Worm (Caenorhabditis elegans): ENCODE measurements around the gene T05A1.5.
A peak's percentile ranks its signal among the peaks of the same experiment; 100 is the strongest.

T05A1.5 gene

DNA sequence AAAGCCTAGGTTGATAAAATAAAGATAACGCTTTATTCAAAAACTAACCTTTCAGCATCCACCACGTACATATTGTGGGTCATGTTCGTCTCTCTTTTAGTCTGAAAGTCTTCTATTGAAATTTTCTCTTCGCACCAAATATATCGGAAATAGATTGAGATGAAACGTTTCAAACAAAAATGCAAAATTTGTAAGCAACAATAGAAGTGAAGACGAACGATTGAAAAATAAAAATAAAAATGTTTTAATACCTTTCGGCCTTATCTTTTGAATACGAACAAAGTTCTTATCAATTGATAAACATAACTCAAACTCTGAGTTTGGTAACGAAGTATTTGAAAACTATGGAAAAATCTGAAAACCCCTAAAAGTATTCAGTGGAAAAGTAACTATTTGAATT lies 13.0 kb upstream of the T05A1.5 start, which contains the start of gene F56H11.2:
Gene F56H11.2 (minus strand): TSS at position 101 of the 400 bp plus-strand sequence.
- TF ChIP-seq hlh-8 (tag; optimal IDR thresholded peaks at IDR 0.05) = no peak
- no peak for TF ChIP-seq ceh-22 (tag; optimal IDR thresholded peaks at IDR 0.05)
- no peak for TF ChIP-seq C38D4.7 (GFP tag; optimal IDR thresholded peaks at IDR 0.05)
- no peak for TF ChIP-seq unc-42 (tag; optimal IDR thresholded peaks at IDR 0.05)
- no peak for TF ChIP-seq nhr-232 (tag; optimal IDR thresholded peaks at IDR 0.05)
- TF ChIP-seq ceh-48 (tag; optimal IDR thresholded peaks at IDR 0.05) = no peak
- no peak for TF ChIP-seq nfya-1 (tag; optimal IDR thresholded peaks at IDR 0.05)
- TF ChIP-seq ceh-9 (tag; optimal IDR thresholded peaks at IDR 0.05) = no peak
- no peak for TF ChIP-seq ahr-1 (tag; optimal IDR thresholded peaks at IDR 0.05)
- no peak for TF ChIP-seq F13H6.1 (tag; optimal IDR thresholded peaks at IDR 0.05)
- TF ChIP-seq mec-3 (tag; optimal IDR thresholded peaks at IDR 0.05; ENCODE audit: borderline replicate concordance) = no peak
- TF ChIP-seq hlh-13 (GFP tag; optimal IDR thresholded peaks at IDR 0.05) = no peak
- no peak for TF ChIP-seq T23F11.4 (GFP tag; optimal IDR thresholded peaks at IDR 0.05)
- no peak for TF ChIP-seq fax-1 (tag; optimal IDR thresholded peaks at IDR 0.05)
- TF ChIP-seq Y22D7AL.16 (tag; optimal IDR thresholded peaks at IDR 0.05) = no peak
- TF ChIP-seq ref-2 (tag; optimal IDR thresholded peaks at IDR 0.05) = no peak
- TF ChIP-seq ets-4 (tag; optimal IDR thresholded peaks at IDR 0.05) = no peak
- no peak for TF ChIP-seq pat-9 (tag; optimal IDR thresholded peaks at IDR 0.05)
- no peak for TF ChIP-seq gmeb-2 (tag; optimal IDR thresholded peaks at IDR 0.05)
- TF ChIP-seq ceh-14 (tag; optimal IDR thresholded peaks at IDR 0.05) = no peak

DNA sequence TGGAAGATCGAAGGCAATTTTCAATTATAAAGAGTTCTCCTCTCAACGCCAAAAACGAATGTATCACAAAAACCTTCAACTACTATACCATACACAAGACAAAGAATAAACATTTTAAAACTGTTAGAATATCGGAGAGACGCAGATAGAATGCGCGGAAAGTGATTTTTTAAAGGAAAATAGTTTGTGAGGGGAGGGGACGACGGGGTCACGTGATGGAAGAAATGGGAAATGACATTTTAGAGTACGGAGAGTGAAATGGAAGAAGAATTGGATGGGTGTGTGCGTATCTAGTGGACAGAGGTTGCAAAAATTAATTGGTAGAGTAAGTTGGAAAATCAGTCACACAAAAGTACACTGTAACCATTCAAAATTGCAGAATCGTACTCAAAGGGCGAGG lies 11.7 kb upstream of the T05A1.5 start:
- TF ChIP-seq hlh-30 (tag; optimal IDR thresholded peaks at IDR 0.05; ENCODE audit: insufficient read depth) (peak; percentile 78), tbx-2 (tag; optimal IDR thresholded peaks at IDR 0.05) (no peak), fkh-10 (GFP tag; optimal IDR thresholded peaks at IDR 0.05) (no peak)

DNA sequence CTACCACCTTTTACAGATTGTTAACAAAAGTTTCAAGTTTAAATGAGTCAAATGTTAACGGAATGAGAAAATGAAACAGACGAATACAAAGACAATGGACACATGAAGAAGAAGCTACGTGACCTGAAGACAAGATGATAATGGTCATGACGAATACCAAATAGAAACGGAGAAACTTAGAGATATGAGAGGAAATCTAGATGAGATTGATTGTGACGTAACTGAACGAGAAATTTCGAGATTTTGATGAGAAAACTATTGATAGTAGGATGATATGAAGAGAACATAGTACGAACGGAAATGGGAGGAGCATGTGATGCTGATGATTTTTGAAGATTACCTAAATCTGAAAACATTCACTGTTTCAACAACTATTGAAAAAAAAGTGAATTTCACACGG lies 11.0 kb upstream of the T05A1.5 start:
- TF ChIP-seq pha-4 (tag; optimal IDR thresholded peaks at IDR 0.05) (no peak), unc-55 (GFP tag; optimal IDR thresholded peaks at IDR 0.05) (no peak), rnt-1 (tag; optimal IDR thresholded peaks at IDR 0.05) (no peak), dmd-4 (tag; optimal IDR thresholded peaks at IDR 0.05; ENCODE audit: borderline replicate concordance) (no peak), mec-3 (tag; optimal IDR thresholded peaks at IDR 0.05; ENCODE audit: borderline replicate concordance) (no peak), hlh-15 (tag; optimal IDR thresholded peaks at IDR 0.05) (no peak), ceh-45 (GFP tag; IDR thresholded peaks at IDR 0.05) (no peak), ama-1 (optimal IDR thresholded peaks at IDR 0.05) (no peak), pat-9 (tag; optimal IDR thresholded peaks at IDR 0.05) (no peak), ceh-22 (tag; optimal IDR thresholded peaks at IDR 0.05) (no peak), unc-3 (GFP tag; conservative IDR thresholded peaks at IDR 0.05) (no peak), unc-3 (tag; optimal IDR thresholded peaks at IDR 0.05) (no peak), gmeb-2 (tag; optimal IDR thresholded peaks at IDR 0.05) (no peak), tbx-2 (tag; optimal IDR thresholded peaks at IDR 0.05) (no peak), ceh-24 (tag; optimal IDR thresholded peaks at IDR 0.05) (no peak), F13H6.1 (tag; optimal IDR thresholded peaks at IDR 0.05) (no peak), pros-1 (tag; optimal IDR thresholded peaks at IDR 0.05) (no peak)

DNA sequence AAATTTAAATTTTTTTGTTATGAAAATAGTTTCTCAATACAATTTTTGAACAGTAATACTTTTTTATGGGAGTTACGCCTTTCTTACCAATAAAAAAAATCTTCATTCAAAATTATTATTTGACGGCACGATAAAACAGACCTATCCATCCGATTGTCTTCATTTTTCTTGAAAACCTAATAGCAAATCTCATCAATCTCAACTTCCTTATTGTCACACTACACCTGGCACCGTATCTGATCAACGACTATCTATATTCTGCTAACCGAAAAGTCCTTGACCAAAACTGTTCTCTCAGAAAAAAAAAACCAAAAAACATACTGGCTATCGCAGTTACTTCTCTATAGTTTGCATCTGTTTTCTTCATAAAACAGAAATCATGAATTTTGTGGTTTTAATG lies 10.0 kb upstream of the T05A1.5 start:
- TF ChIP-seq pax-1 (tag; optimal IDR thresholded peaks at IDR 0.05) = no peak
- TF ChIP-seq eyg-1 (tag; optimal IDR thresholded peaks at IDR 0.05) = no peak
- no peak for TF ChIP-seq C08G9.2 (tag; optimal IDR thresholded peaks at IDR 0.05)
- no peak for TF ChIP-seq ceh-48 (tag; optimal IDR thresholded peaks at IDR 0.05)
- TF ChIP-seq ceh-34 (tag; optimal IDR thresholded peaks at IDR 0.05) = no peak
- TF ChIP-seq ceh-9 (tag; optimal IDR thresholded peaks at IDR 0.05) = no peak
- TF ChIP-seq hlh-15 (tag; optimal IDR thresholded peaks at IDR 0.05) = no peak
- no peak for TF ChIP-seq ref-2 (tag; optimal IDR thresholded peaks at IDR 0.05)

All from whole organism, late embryonic.